Fruit fly (Drosophila melanogaster) whole organism, pupa: Measurements from ENCODE around the gene CG7728.

Source experiments
- CG10348 ChIP-seq: fragments of 200-800 bp; sonication (Bioruptor generic); IDR thresholded peaks from 2 replicates; pipeline ENCODE4 v1.3.6; 2022; ENCODE audit warnings: missing biosample characterization, missing genetic modification characterization
- CG12605 ChIP-seq: fragments of 200-800 bp; sonication (Bioruptor generic); IDR thresholded peaks from 2 replicates; pipeline ENCODE4 v1.3.6; 2022; ENCODE audit warnings: missing biosample characterization, missing genetic modification characterization
- CG13204 ChIP-seq: fragments of 200-800 bp; sonication (Bioruptor generic); optimal IDR thresholded peaks from 2 replicates; lab custom pipeline; 2018; ENCODE audit warnings: missing biosample characterization, mild to moderate bottlenecking, missing genetic modification characterization, moderate library complexity
- CG14655 ChIP-seq: fragments of 200-800 bp; sonication (Bioruptor generic); optimal IDR thresholded peaks from 3 replicates; lab custom pipeline; 2017; ENCODE audit warnings: mild to moderate bottlenecking, missing biosample characterization, missing genetic modification reagents, missing genetic modification characterization
- CG15710 ChIP-seq: fragments of 200-800 bp; sonication (Bioruptor generic); optimal IDR thresholded peaks from 2 replicates; lab custom pipeline; 2018; ENCODE audit warnings: missing biosample characterization, mild to moderate bottlenecking, missing genetic modification characterization, moderate library complexity
- CG17806 ChIP-seq: fragments of 200-800 bp; sonication (Bioruptor generic); optimal IDR thresholded peaks from 2 replicates; lab custom pipeline; 2018; ENCODE audit warnings: missing biosample characterization, mild to moderate bottlenecking, missing genetic modification characterization, moderate library complexity
- CG32121 ChIP-seq: fragments of 200-800 bp; sonication (Bioruptor generic); IDR thresholded peaks from 2 replicates; pipeline ENCODE4 v1.3.6; 2022; ENCODE audit warnings: missing biosample characterization, missing genetic modification characterization
- CG34367 ChIP-seq: fragments of 200-800 bp; sonication (Bioruptor generic); optimal IDR thresholded peaks from 2 replicates; lab custom pipeline; 2018; ENCODE audit warnings: missing biosample characterization, mild to moderate bottlenecking, missing genetic modification characterization
- CG4496 ChIP-seq: fragments of 200-800 bp; sonication (Bioruptor generic); IDR thresholded peaks from 3 replicates; pipeline ENCODE4 v1.3.6; 2022; ENCODE audit warnings: missing biosample characterization, missing genetic modification characterization
- CG8159 ChIP-seq: fragments of 200-800 bp; sonication (Bioruptor generic); optimal IDR thresholded peaks from 3 replicates; lab custom pipeline; 2018; ENCODE audit warnings: missing biosample characterization, mild to moderate bottlenecking, missing genetic modification characterization, moderate library complexity
- CG8301 ChIP-seq: fragments of 200-800 bp; sonication (Bioruptor generic); optimal IDR thresholded peaks from 2 replicates; lab custom pipeline; 2018; ENCODE audit warnings: missing biosample characterization, mild to moderate bottlenecking, missing genetic modification characterization
- CG9948 ChIP-seq: fragments of 200-800 bp; sonication (Bioruptor generic); optimal IDR thresholded peaks from 2 replicates; lab custom pipeline; 2018; ENCODE audit warnings: missing biosample characterization, mild to moderate bottlenecking, missing genetic modification characterization, moderate library complexity
- D1 ChIP-seq: fragments of 200-800 bp; sonication (Bioruptor generic); optimal IDR thresholded peaks from 2 replicates; lab custom pipeline; 2018; ENCODE audit warnings: missing biosample characterization, mild to moderate bottlenecking, missing genetic modification characterization, moderate library complexity
- EcR ChIP-seq: fragments of 200-800 bp; sonication (Bioruptor generic); optimal IDR thresholded peaks from 3 replicates; lab custom pipeline; 2019; ENCODE audit warnings: missing biosample characterization, missing genetic modification characterization, mild to moderate bottlenecking, moderate library complexity, missing genetic modification reagents
- Ets98B ChIP-seq: fragments of 200-800 bp; sonication (Bioruptor generic); IDR thresholded peaks from 2 replicates; pipeline ENCODE4 v1.3.6; 2022; ENCODE audit warnings: missing biosample characterization, missing genetic modification characterization
- Pif1A ChIP-seq: fragments of 200-800 bp; sonication (Bioruptor generic); optimal IDR thresholded peaks from 3 replicates; lab custom pipeline; 2016; ENCODE audit warnings: missing biosample characterization, missing genetic modification characterization
- Pif1B ChIP-seq: fragments of 200-800 bp; sonication (Bioruptor generic); optimal IDR thresholded peaks from 3 replicates; lab custom pipeline; 2016; ENCODE audit warnings: missing biosample characterization, missing genetic modification characterization
- Snoo ChIP-seq: fragments of 200-800 bp; sonication (Bioruptor generic); optimal IDR thresholded peaks from 3 replicates; lab custom pipeline; 2017; ENCODE audit warnings: missing biosample characterization, mild to moderate bottlenecking, missing genetic modification characterization, inconsistent platforms
- fd96Ca ChIP-seq: fragments of 200-800 bp; sonication (Bioruptor generic); IDR thresholded peaks from 3 replicates; pipeline ENCODE4 v1.3.6; 2022; ENCODE audit warnings: missing biosample characterization, missing genetic modification characterization
- gl ChIP-seq: fragments of 200-800 bp; sonication (Bioruptor generic); optimal IDR thresholded peaks from 2 replicates; lab custom pipeline; 2018; ENCODE audit warnings: missing biosample characterization, mild to moderate bottlenecking, missing genetic modification characterization
- rn ChIP-seq: fragments of 200-800 bp; sonication (Bioruptor generic); IDR thresholded peaks from 2 replicates; pipeline ENCODE4 v1.3.6; 2022; ENCODE audit warnings: missing biosample characterization, missing genetic modification characterization

Gene CG7728

DNA sequence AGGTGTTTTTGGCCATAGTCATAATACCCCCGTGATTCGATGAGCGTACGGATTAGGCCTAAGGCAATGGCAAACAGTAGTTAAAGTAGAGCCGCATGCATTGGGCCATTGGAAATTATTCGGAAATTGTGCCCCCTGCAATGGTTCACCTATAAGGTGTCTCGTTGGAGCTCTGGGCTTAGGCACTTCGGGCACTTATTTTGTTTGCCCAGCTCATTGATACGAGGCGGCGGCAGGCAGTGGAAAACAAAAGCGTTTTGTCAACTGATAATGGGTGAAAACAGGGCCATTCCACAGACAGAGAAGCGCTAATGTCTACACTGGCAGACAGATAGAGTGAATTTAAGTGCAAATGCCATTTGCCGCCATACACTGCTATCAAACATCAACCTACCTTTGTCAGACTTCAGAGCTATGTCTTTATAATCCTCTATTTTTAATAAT is 10.1 kb upstream of the CG7728 start:
- TF ChIP-seq CG4496 (GFP tag; lab: Robert Waterston, UW): peak; percentile 63; the same call in 2 of the 3 replicates
- no peak for TF ChIP-seq CG8159
- 0 out of 2 replicates have a peak, but pooled peaks have one; percentile 9 for TF ChIP-seq CG32121 (GFP tag; lab: Robert Waterston, UW)
- no peak for TF ChIP-seq CG8301 (tag; lab: Kevin White, UChicago)
- TF ChIP-seq, all 21 proteins: peak for 2

dm6 chr3L:17007041-17007471 is 9.3 kb upstream of the CG7728 start:
- TF ChIP-seq Pif1A (GFP tag; lab: Kevin White, UChicago) (peak; percentile 24), CG8301 (tag; lab: Kevin White, UChicago) (peak; percentile 44), CG9948 (tag; lab: Kevin White, UChicago) (peak; percentile 52), CG4496 (GFP tag; lab: Robert Waterston, UW) (peak; percentile 64), CG13204 (GFP tag; lab: Kevin White, UChicago) (peak; percentile 56), Pif1B (GFP tag; lab: Kevin White, UChicago) (peak; percentile 55), gl (tag; lab: Kevin White, UChicago) (no peak), CG14655 (GFP tag; lab: Kevin White, UChicago) (peak; percentile 50), fd96Ca (GFP tag; lab: Robert Waterston, UW) (peak; percentile 65), CG17806 (peak; percentile 57), CG34367 (tag; lab: Kevin White, UChicago) (peak; percentile 40), D1 (tag; lab: Kevin White, UChicago) (no peak), CG32121 (GFP tag; lab: Robert Waterston, UW) (no peak), Ets98B (GFP tag; lab: Robert Waterston, UW) (peak; percentile 72), CG12605 (peak; percentile 17; the same call in 1 of the 2 replicates), EcR (GFP tag; lab: Kevin White, UChicago) (peak; percentile 60), CG15710 (tag; lab: Kevin White, UChicago) (peak; percentile 60), rn (GFP tag; lab: Robert Waterston, UW) (no peak), CG10348 (0 out of 2 replicates have a peak, but pooled peaks have one; percentile 28), Snoo (tag; lab: Kevin White, UChicago) (peak; percentile 49), CG8159 (peak; percentile 56)

- TF ChIP-seq CG12605 (no peak), CG13204 (GFP tag; lab: Kevin White, UChicago) (no peak), CG32121 (GFP tag; lab: Robert Waterston, UW) (no peak), Pif1A (GFP tag; lab: Kevin White, UChicago) (no peak), Snoo (tag; lab: Kevin White, UChicago) (no peak), CG10348 (no peak)
These were observed 8.8 kb upstream of the CG7728 start for dm6 chr3L:17007496-17007895.

dm6 chr3L:17007945-17008344 is 8.4 kb upstream of the CG7728 start:
- no peak for TF ChIP-seq gl (tag; lab: Kevin White, UChicago)
- TF ChIP-seq CG4496 (GFP tag; lab: Robert Waterston, UW): no peak
- no peak for TF ChIP-seq fd96Ca (GFP tag; lab: Robert Waterston, UW)

DNA sequence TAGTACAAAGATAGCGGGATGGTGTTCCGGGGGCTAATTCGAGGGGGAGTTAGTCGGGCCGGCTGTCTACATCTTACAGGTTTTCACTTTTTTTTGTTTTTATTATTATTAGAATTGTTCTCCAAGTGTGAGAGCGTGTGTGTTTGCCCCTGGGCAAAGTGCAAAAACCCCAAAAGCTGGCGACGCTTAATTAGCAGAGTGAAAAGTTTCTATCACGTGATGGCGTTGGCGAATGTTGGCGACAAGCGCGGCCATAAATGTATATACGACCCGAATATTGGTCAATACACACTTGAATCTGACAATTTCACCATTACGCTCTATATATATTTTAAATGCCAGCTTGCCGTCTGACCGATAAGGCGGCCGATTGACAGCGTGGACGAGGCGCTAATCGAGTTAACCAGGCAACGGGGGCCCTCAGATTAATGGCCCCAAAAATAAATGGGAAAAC is 7.4 kb upstream of the CG7728 start:
- TF ChIP-seq CG10348 (no peak), EcR (GFP tag; lab: Kevin White, UChicago) (no peak), CG12605 (no peak), CG14655 (GFP tag; lab: Kevin White, UChicago) (no peak), rn (GFP tag; lab: Robert Waterston, UW) (no peak), CG9948 (tag; lab: Kevin White, UChicago) (no peak), CG32121 (GFP tag; lab: Robert Waterston, UW) (no peak), CG8301 (tag; lab: Kevin White, UChicago) (no peak), CG4496 (GFP tag; lab: Robert Waterston, UW) (no peak), CG13204 (GFP tag; lab: Kevin White, UChicago) (no peak), CG34367 (tag; lab: Kevin White, UChicago) (no peak), D1 (tag; lab: Kevin White, UChicago) (no peak), fd96Ca (GFP tag; lab: Robert Waterston, UW) (no peak), Snoo (tag; lab: Kevin White, UChicago) (no peak), Ets98B (GFP tag; lab: Robert Waterston, UW) (no peak), CG8159 (no peak)

DNA sequence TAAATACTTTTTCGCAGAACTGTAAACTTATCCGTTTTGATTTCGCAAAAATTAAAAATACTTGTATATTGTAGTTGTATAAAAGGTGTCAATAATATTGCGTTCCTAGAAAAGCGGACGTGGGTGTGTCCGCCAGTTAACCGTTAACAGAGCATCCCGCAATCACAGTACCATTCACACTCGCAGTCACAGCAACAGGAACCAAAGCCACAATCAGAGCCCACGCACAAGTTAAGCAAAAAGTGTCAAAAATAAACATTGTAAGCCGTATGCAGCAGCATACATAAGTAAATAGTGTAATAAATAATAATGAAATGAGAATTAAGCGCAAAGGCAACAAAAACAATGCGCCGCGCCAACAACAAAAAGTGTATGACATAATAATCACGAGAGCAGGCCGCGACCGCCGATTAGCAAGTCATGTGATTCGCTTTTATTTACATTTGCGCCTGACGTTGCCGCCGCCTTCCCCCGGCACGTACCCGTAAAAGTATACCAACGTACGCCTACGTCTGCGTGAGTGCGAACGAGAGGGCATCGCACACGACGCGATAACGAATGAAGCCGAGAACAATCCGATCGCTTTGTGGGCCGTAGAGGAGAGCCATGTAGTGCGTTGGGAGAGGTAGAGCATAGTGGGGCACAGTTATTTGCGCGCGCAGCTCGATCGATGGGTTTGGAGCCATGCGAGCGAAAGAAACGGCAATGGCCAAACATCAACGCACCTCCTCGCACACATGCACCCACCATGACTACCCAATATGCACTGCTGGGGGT is 6.4 kb upstream of the CG7728 start:
- TF ChIP-seq fd96Ca (GFP tag; lab: Robert Waterston, UW): peak; percentile 72; the same call in 2 of the 3 replicates
- peak; percentile 45; the same call in 1 of the 3 replicates for TF ChIP-seq CG4496 (GFP tag; lab: Robert Waterston, UW)
- peak; percentile 67 for TF ChIP-seq Ets98B (GFP tag; lab: Robert Waterston, UW)
- peak; percentile 12 for TF ChIP-seq CG8159
- TF ChIP-seq CG13204 (GFP tag; lab: Kevin White, UChicago): peak; percentile 98
- no peak for TF ChIP-seq rn (GFP tag; lab: Robert Waterston, UW)
- TF ChIP-seq Snoo (tag; lab: Kevin White, UChicago): no peak
- TF ChIP-seq gl (tag; lab: Kevin White, UChicago): peak; percentile 44
- peak; percentile 79 for TF ChIP-seq CG32121 (GFP tag; lab: Robert Waterston, UW)
- peak; percentile 21 for TF ChIP-seq Pif1A (GFP tag; lab: Kevin White, UChicago)
- TF ChIP-seq CG14655 (GFP tag; lab: Kevin White, UChicago): peak; percentile 27
- TF ChIP-seq Pif1B (GFP tag; lab: Kevin White, UChicago): peak; percentile 23
- TF ChIP-seq D1 (tag; lab: Kevin White, UChicago): no peak
- TF ChIP-seq CG8301 (tag; lab: Kevin White, UChicago): no peak
- peak; percentile 96 for TF ChIP-seq EcR (GFP tag; lab: Kevin White, UChicago)
